Fruit fly (Drosophila melanogaster) whole organism, embryonic: Measurements from ENCODE around the gene Pdcd4.

Source experiments
- B-H1 ChIP-seq: fragments of 200-800 bp; sonication (Bioruptor generic); IDR thresholded peaks from 3 replicates; pipeline ENCODE4 v1.3.6; 2022; ENCODE audit warnings: missing biosample characterization, missing genetic modification characterization
- BtbVII ChIP-seq: fragments of 200-800 bp; sonication (Bioruptor generic); optimal IDR thresholded peaks from 3 replicates; lab custom pipeline; 2017; ENCODE audit warnings: missing biosample characterization, mild to moderate bottlenecking, missing genetic modification characterization
- Bteb2 ChIP-seq: fragments of 200-800 bp; sonication (Bioruptor generic); optimal IDR thresholded peaks from 2 replicates; lab custom pipeline; 2016; ENCODE audit warnings: missing biosample characterization, missing genetic modification characterization
- CG10321 ChIP-seq: fragments of 200-800 bp; sonication (Bioruptor generic); IDR thresholded peaks from 2 replicates; pipeline ENCODE4 v1.3.6; 2022; ENCODE audit warnings: missing biosample characterization, missing genetic modification characterization
- CG12659 ChIP-seq: fragments of 200-800 bp; sonication (Bioruptor generic); optimal IDR thresholded peaks from 3 replicates; lab custom pipeline; 2017; ENCODE audit warnings: mild to moderate bottlenecking, missing biosample characterization, missing genetic modification reagents, missing genetic modification characterization
- CG12769 ChIP-seq: fragments of 200-800 bp; sonication (Bioruptor generic); optimal IDR thresholded peaks from 2 replicates; lab custom pipeline; 2019; ENCODE audit warnings: missing biosample characterization, mild to moderate bottlenecking, missing genetic modification characterization, moderate library complexity
- CG13287 ChIP-seq: fragments of 200-800 bp; sonication (Bioruptor generic); IDR thresholded peaks from 2 replicates; pipeline ENCODE4 v1.3.6; 2022; ENCODE audit warnings: missing biosample characterization, missing genetic modification characterization; ENCODE audit not compliant: partially characterized antibody
- CG13894 ChIP-seq: fragments of 200-800 bp; sonication (Bioruptor generic); optimal IDR thresholded peaks from 3 replicates; lab custom pipeline; 2018; ENCODE audit warnings: missing biosample characterization, mild to moderate bottlenecking, missing genetic modification characterization, moderate library complexity
- CG1647 ChIP-seq: fragments of 200-800 bp; sonication (Bioruptor generic); optimal IDR thresholded peaks from 3 replicates; lab custom pipeline; 2016; ENCODE audit warnings: missing biosample characterization, missing genetic modification characterization
- CG16863 ChIP-seq: fragments of 200-800 bp; sonication (Bioruptor generic); optimal IDR thresholded peaks from 3 replicates; lab custom pipeline; 2016; ENCODE audit warnings: missing biosample characterization, missing genetic modification characterization
- CG17568 ChIP-seq: fragments of 200-800 bp; sonication (Bioruptor generic); optimal IDR thresholded peaks from 2 replicates; lab custom pipeline; 2018; ENCODE audit warnings: missing biosample characterization, mild to moderate bottlenecking, missing genetic modification characterization, moderate library complexity
- CG2120 ChIP-seq: fragments of 200-800 bp; sonication (Bioruptor generic); optimal IDR thresholded peaks from 3 replicates; lab custom pipeline; 2016; ENCODE audit warnings: missing biosample characterization, missing genetic modification characterization
- CG3847 ChIP-seq: fragments of 200-800 bp; sonication (Bioruptor generic); IDR thresholded peaks from 2 replicates; pipeline ENCODE4 v1.3.6; 2022; ENCODE audit warnings: missing biosample characterization, missing genetic modification characterization
- CG6813 ChIP-seq: fragments of 200-800 bp; sonication (Bioruptor generic); optimal IDR thresholded peaks from 2 replicates; lab custom pipeline; 2017; ENCODE audit warnings: missing biosample characterization, missing genetic modification characterization, mild to moderate bottlenecking, moderate library complexity, missing genetic modification reagents
- CG9437 ChIP-seq: fragments of 200-800 bp; sonication (Bioruptor generic); optimal IDR thresholded peaks from 2 replicates; lab custom pipeline; 2018; ENCODE audit warnings: missing biosample characterization, mild to moderate bottlenecking, missing genetic modification characterization
- CG9797 ChIP-seq: fragments of 200-800 bp; sonication (Bioruptor generic); optimal IDR thresholded peaks from 3 replicates; lab custom pipeline; 2018; ENCODE audit warnings: missing biosample characterization, mild to moderate bottlenecking, missing genetic modification characterization
- CG9932 ChIP-seq: fragments of 200-800 bp; sonication (Bioruptor generic); IDR thresholded peaks from 2 replicates; pipeline ENCODE4 v1.3.6; 2022; ENCODE audit warnings: missing biosample characterization, missing genetic modification characterization
- CkIIα-i1 ChIP-seq: fragments of 200-800 bp; sonication (Bioruptor generic); IDR thresholded peaks from 2 replicates; pipeline ENCODE4 v1.3.6; 2022; ENCODE audit warnings: missing biosample characterization, missing genetic modification characterization
- CoRest ChIP-seq: fragments of 200-800 bp; sonication (Bioruptor generic); optimal IDR thresholded peaks from 3 replicates; lab custom pipeline; 2018; ENCODE audit warnings: missing biosample characterization, mild to moderate bottlenecking, missing genetic modification characterization, moderate library complexity
- E2f1 ChIP-seq: fragments of 200-800 bp; sonication (Bioruptor generic); IDR thresholded peaks from 2 replicates; pipeline ENCODE4 v1.3.6; 2022; ENCODE audit warnings: missing biosample characterization, missing genetic modification characterization
- Hr51 ChIP-seq, 2 experiments: fragments of 200-800 bp; sonication (Bioruptor generic); optimal IDR thresholded peaks; 2 replicates in 1 of 2; 3 replicates in 1 of 2; lab custom pipeline; 2016 to 2018; ENCODE audit warnings: missing biosample characterization in 2 of 2, missing genetic modification characterization in 2 of 2, mild to moderate bottlenecking in 1 of 2, moderate library complexity in 1 of 2
- Hr78 ChIP-seq, 2 experiments: fragments of 200-800 bp in 1 of 2; fragments of >200 bp in 1 of 2; sonication (Bioruptor generic) in 1 of 2; optimal IDR thresholded peaks; 2 replicates each; lab custom pipeline; 2017 to 2019; ENCODE audit warnings: missing biosample characterization in 2 of 2, missing genetic modification characterization in 2 of 2, mild to moderate bottlenecking in 1 of 2, moderate library complexity in 1 of 2
- Lpt ChIP-seq: fragments of >200 bp; optimal IDR thresholded peaks from 2 replicates; lab custom pipeline; 2018; ENCODE audit warnings: missing biosample characterization, missing genetic modification characterization
- NK7.1 ChIP-seq: fragments of 200-800 bp; sonication (Bioruptor generic); optimal IDR thresholded peaks from 3 replicates; lab custom pipeline; 2016; ENCODE audit warnings: missing biosample characterization, missing genetic modification characterization
- Optix ChIP-seq: fragments of 200-800 bp; sonication (Bioruptor generic); IDR thresholded peaks from 3 replicates; pipeline ENCODE4 v1.3.6; 2022; ENCODE audit warnings: missing biosample characterization, missing genetic modification characterization
- Six4 ChIP-seq: fragments of 200-800 bp; sonication (Bioruptor generic); optimal IDR thresholded peaks from 2 replicates; lab custom pipeline; 2016; ENCODE audit warnings: missing biosample characterization, missing genetic modification characterization
- Taf1 ChIP-seq: fragments of 200-800 bp; sonication (Bioruptor generic); IDR thresholded peaks from 2 replicates; pipeline ENCODE4 v1.3.6; 2022; ENCODE audit warnings: missing biosample characterization, missing genetic modification characterization
- ap ChIP-seq: fragments of 200-800 bp; sonication (Bioruptor generic); IDR thresholded peaks from 2 replicates; pipeline ENCODE4 v1.3.6; 2022; ENCODE audit warnings: missing biosample characterization, missing genetic modification characterization
- bab2 ChIP-seq: fragments of 200-800 bp; sonication (Bioruptor generic); optimal IDR thresholded peaks from 2 replicates; lab custom pipeline; 2016; ENCODE audit warnings: missing biosample characterization, missing genetic modification characterization
- bsh ChIP-seq, 2 experiments: fragments of 200-800 bp; sonication (Bioruptor generic); optimal IDR thresholded peaks; 2 replicates each; lab custom pipeline; 2017 to 2018; ENCODE audit warnings: mild to moderate bottlenecking in 2 of 2, missing biosample characterization in 2 of 2, missing genetic modification characterization in 2 of 2, moderate library complexity in 1 of 2
- cad ChIP-seq: fragments of >200 bp; optimal IDR thresholded peaks from 2 replicates; lab custom pipeline; 2017; ENCODE audit warnings: missing biosample characterization, missing genetic modification characterization
- crp ChIP-seq, 2 experiments: fragments of 200-800 bp; sonication (Bioruptor generic); optimal IDR thresholded peaks; 2 replicates in 1 of 2; 3 replicates in 1 of 2; lab custom pipeline; 2017; ENCODE audit warnings: missing biosample characterization in 2 of 2, missing genetic modification characterization in 2 of 2, mild to moderate bottlenecking in 1 of 2, moderate library complexity in 1 of 2
- disco-r ChIP-seq: fragments of 200-800 bp; sonication (Bioruptor generic); optimal IDR thresholded peaks from 2 replicates; lab custom pipeline; 2016; ENCODE audit warnings: missing biosample characterization, missing genetic modification characterization
- dm ChIP-seq: fragments of 200-800 bp; sonication (Bioruptor generic); optimal IDR thresholded peaks from 3 replicates; lab custom pipeline; 2016; ENCODE audit warnings: missing biosample characterization, missing genetic modification characterization
- fd64A ChIP-seq: fragments of 200-800 bp; sonication (Bioruptor generic); optimal IDR thresholded peaks from 3 replicates; lab custom pipeline; 2018; ENCODE audit warnings: missing biosample characterization, mild to moderate bottlenecking, missing genetic modification characterization
- grn ChIP-seq: fragments of 200-800 bp; sonication (Bioruptor generic); optimal IDR thresholded peaks from 3 replicates; lab custom pipeline; 2017; ENCODE audit warnings: missing biosample characterization, missing genetic modification characterization
- gsb-n ChIP-seq: fragments of 200-800 bp; sonication (Bioruptor generic); optimal IDR thresholded peaks from 3 replicates; lab custom pipeline; 2018; ENCODE audit warnings: missing biosample characterization, mild to moderate bottlenecking, missing genetic modification characterization
- hth ChIP-seq: fragments of >200 bp; optimal IDR thresholded peaks from 2 replicates; lab custom pipeline; 2017; ENCODE audit warnings: inconsistent platforms
- jigr1 ChIP-seq: fragments of 200-800 bp; sonication (Bioruptor generic); IDR thresholded peaks from 3 replicates; pipeline ENCODE4 v1.3.6; 2022; ENCODE audit warnings: missing biosample characterization, missing genetic modification characterization
- pros ChIP-seq: fragments of 200-800 bp; sonication (Bioruptor generic); optimal IDR thresholded peaks from 3 replicates; lab custom pipeline; 2019; ENCODE audit warnings: missing biosample characterization, mild to moderate bottlenecking, missing genetic modification characterization, moderate library complexity
- ranshi ChIP-seq: fragments of 200-800 bp; sonication (Bioruptor generic); IDR thresholded peaks from 2 replicates; pipeline ENCODE4 v1.3.6; 2022; ENCODE audit warnings: missing biosample characterization, missing genetic modification characterization
- shn ChIP-seq: fragments of 200-800 bp; sonication (Bioruptor generic); optimal IDR thresholded peaks from 3 replicates; lab custom pipeline; 2016; ENCODE audit warnings: missing biosample characterization, missing genetic modification characterization
- sob ChIP-seq: fragments of 200-800 bp; sonication (Bioruptor generic); IDR thresholded peaks from 2 replicates; pipeline ENCODE4 v1.3.6; 2022; ENCODE audit warnings: missing biosample characterization, missing genetic modification characterization
- sqz ChIP-seq: fragments of 200-800 bp; sonication (Bioruptor generic); optimal IDR thresholded peaks from 3 replicates; lab custom pipeline; 2018; ENCODE audit warnings: missing biosample characterization, mild to moderate bottlenecking, missing genetic modification characterization
- tin ChIP-seq: fragments of 200-800 bp; sonication (Bioruptor generic); optimal IDR thresholded peaks from 3 replicates; lab custom pipeline; 2016; ENCODE audit warnings: missing biosample characterization, missing genetic modification characterization
- trh ChIP-seq: fragments of 200-800 bp; sonication (Bioruptor generic); optimal IDR thresholded peaks from 2 replicates; lab custom pipeline; 2016; ENCODE audit warnings: missing biosample characterization, missing genetic modification characterization
- twi ChIP-seq: fragments of 200-800 bp; optimal IDR thresholded peaks from 2 replicates; lab custom pipeline; 2019; ENCODE audit warnings: missing biosample characterization, mild to moderate bottlenecking, missing genetic modification characterization, moderate library complexity
- usp ChIP-seq: fragments of >200 bp; optimal IDR thresholded peaks from 2 replicates; lab custom pipeline; 2017; ENCODE audit warnings: missing biosample characterization, missing genetic modification characterization
- zfh1 ChIP-seq: fragments of 200-800 bp; sonication (Bioruptor generic); IDR thresholded peaks from 3 replicates; pipeline ENCODE4 v1.3.6; 2022; ENCODE audit warnings: missing biosample characterization, missing genetic modification characterization

Gene Pdcd4

DNA sequence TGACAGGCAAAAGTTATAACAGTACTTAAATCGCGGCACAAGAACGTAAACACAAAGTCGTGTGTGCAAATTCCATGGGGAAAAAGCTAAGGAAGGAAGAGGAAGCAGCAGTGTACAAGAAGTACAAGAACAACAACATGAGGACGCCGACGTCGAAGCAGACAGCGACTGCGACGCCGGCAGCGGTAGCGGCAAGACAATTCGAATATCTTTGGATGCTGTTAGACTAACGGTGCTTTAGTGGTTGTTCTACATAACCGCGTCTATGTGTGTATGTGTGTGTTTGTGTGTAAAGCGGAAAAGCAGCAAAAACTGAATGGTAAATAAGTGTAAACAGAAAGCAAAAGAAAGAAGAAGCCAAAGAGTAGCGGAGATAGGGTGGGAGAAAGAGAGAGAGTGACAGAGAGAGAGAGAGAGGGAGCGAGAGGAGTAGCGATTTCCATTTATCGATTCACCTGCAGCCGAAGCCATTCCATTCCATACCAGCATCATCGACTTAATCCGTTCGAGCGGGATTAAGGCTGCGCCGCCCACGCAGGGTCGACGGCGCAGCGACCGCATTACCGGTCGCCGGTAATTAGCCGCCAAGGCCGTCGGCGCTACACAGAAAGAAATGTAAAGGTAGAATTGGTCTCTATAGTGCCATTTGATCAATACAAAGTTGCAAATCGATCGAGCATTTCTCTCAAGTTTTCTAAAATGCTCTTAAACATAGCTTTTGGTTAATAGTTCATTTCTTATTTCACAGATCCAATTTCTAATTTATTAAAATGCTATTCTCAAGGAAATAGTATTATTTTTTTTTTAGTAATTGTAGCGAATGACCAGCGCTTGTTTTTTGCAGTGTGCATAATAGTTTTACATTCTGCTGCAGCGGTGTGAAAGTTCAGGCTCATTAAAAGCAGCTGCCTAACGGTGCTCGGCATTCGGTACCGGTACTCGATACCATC lies 29.0 kb upstream of the Pdcd4 start (continued):
- TF ChIP-seq B-H1 (GFP tag; lab: Robert Waterston, UW), result no peak
- TF ChIP-seq E2f1 (GFP tag; lab: Robert Waterston, UW), result no peak
- TF ChIP-seq fd64A (GFP tag; lab: Kevin White, UChicago), result no peak
- no peak for TF ChIP-seq ranshi
- TF ChIP-seq CG1647 (GFP tag; lab: Kevin White, UChicago), result no peak
- peak in 1 of 2 experiments; percentile 68 for TF ChIP-seq Hr78 (GFP tag; optimal IDR thresholded peaks at IDR 0.05; lab: Kevin White, UChicago)
- no peak for TF ChIP-seq CG12769 (tag; lab: Kevin White, UChicago)
- TF ChIP-seq CoRest (tag; lab: Kevin White, UChicago), result peak; percentile 52
- no peak for TF ChIP-seq CkIIα-i1 (GFP tag; lab: Robert Waterston, UW)
- peak; percentile 25 for TF ChIP-seq CG17568
- peak; percentile 5 for TF ChIP-seq trh (GFP tag; lab: Kevin White, UChicago)
- TF ChIP-seq Optix (GFP tag; lab: Robert Waterston, UW), result no peak
- peak; percentile 45 for TF ChIP-seq tin
- peak; percentile 35; the same call in 1 of the 2 replicates for TF ChIP-seq CG3847 (GFP tag; lab: Robert Waterston, UW)
- peak; percentile 41 for TF ChIP-seq Bteb2
- TF ChIP-seq dm (GFP tag; lab: Kevin White, UChicago), result no peak
- TF ChIP-seq CG12659 (GFP tag; lab: Kevin White, UChicago), result peak; percentile 30
- TF ChIP-seq CG9437, result peak; percentile 22
- no peak for TF ChIP-seq CG13287 (GFP tag; lab: Robert Waterston, UW)
- peak in 1 of 2 experiments; percentile 63 for TF ChIP-seq Hr51 (GFP tag; optimal IDR thresholded peaks at IDR 0.05; lab: Kevin White, UChicago)
- TF ChIP-seq Lpt, result no peak
- no peak for TF ChIP-seq grn
- no peak for TF ChIP-seq sqz (GFP tag; lab: Kevin White, UChicago)
- TF ChIP-seq cad, result no peak
- no peak for TF ChIP-seq hth (lab: Kevin White, UChicago)
- no peak for TF ChIP-seq Taf1 (GFP tag; lab: Robert Waterston, UW)
- TF ChIP-seq crp (GFP tag; optimal IDR thresholded peaks at IDR 0.05; lab: Kevin White, UChicago), result no peak
- TF ChIP-seq jigr1 (GFP tag; lab: Robert Waterston, UW), result no peak
- TF ChIP-seq ap, result no peak
- no peak for TF ChIP-seq usp
- peak in 1 of 2 experiments; percentile 66 for TF ChIP-seq bsh (GFP tag; optimal IDR thresholded peaks at IDR 0.05; lab: Kevin White, UChicago)
- no peak for TF ChIP-seq CG9797 (GFP tag; lab: Kevin White, UChicago)
- peak; percentile 54 for TF ChIP-seq CG16863 (GFP tag; lab: Kevin White, UChicago)
- no peak for TF ChIP-seq CG6813 (GFP tag; lab: Kevin White, UChicago)
- 0 out of 2 replicates have a peak, but pooled peaks have one; percentile 13 for TF ChIP-seq CG9932
- no peak for TF ChIP-seq disco-r (GFP tag; lab: Kevin White, UChicago)
- TF ChIP-seq CG10321 (GFP tag; lab: Robert Waterston, UW), result no peak
- peak; percentile 44 for TF ChIP-seq CG2120 (GFP tag; lab: Kevin White, UChicago)
- peak; percentile 47 for TF ChIP-seq pros (GFP tag; lab: Kevin White, UChicago)
- no peak for TF ChIP-seq NK7.1 (GFP tag; lab: Kevin White, UChicago)
- no peak for TF ChIP-seq bab2 (GFP tag; lab: Kevin White, UChicago)
- TF ChIP-seq shn (GFP tag; lab: Kevin White, UChicago), result no peak
- no peak for TF ChIP-seq twi (tag; lab: Kevin White, UChicago)
- TF ChIP-seq sob (GFP tag; lab: Robert Waterston, UW), result no peak
- no peak for TF ChIP-seq CG13894 (tag; lab: Kevin White, UChicago)
- TF ChIP-seq gsb-n (tag; lab: Kevin White, UChicago), result no peak
- peak; percentile 41; the same call in 1 of the 3 replicates for TF ChIP-seq zfh1 (GFP tag; lab: Robert Waterston, UW)
- TF ChIP-seq BtbVII (GFP tag; lab: Kevin White, UChicago), result no peak
- peak; percentile 21 for TF ChIP-seq Six4
